Fruit fly (Drosophila melanogaster) whole organism, embryonic: Measurements from ENCODE around the gene Dad1.

Experiments used
- CG10366 ChIP-seq: fragments of 200-800 bp; sonication (Bioruptor generic); IDR thresholded peaks from 2 replicates; pipeline ENCODE4 v1.3.6; 2022; ENCODE audit warnings: missing biosample characterization, missing genetic modification characterization
- CG12104 ChIP-seq: fragments of 200-800 bp; sonication (Bioruptor generic); optimal IDR thresholded peaks from 3 replicates; lab custom pipeline; 2016; ENCODE audit warnings: missing biosample characterization, missing genetic modification characterization
- CG13424 ChIP-seq: fragments of 200-800 bp; sonication (Bioruptor generic); optimal IDR thresholded peaks from 2 replicates; lab custom pipeline; 2019; ENCODE audit warnings: missing biosample characterization, mild to moderate bottlenecking, missing genetic modification characterization, moderate library complexity
- CG14710 ChIP-seq: fragments of 200-800 bp; sonication (Bioruptor generic); optimal IDR thresholded peaks from 3 replicates; lab custom pipeline; 2019; ENCODE audit warnings: missing biosample characterization, mild to moderate bottlenecking, missing genetic modification characterization, moderate library complexity
- CG15696 ChIP-seq: fragments of 200-800 bp; sonication (Bioruptor generic); optimal IDR thresholded peaks from 2 replicates; lab custom pipeline; 2019; ENCODE audit warnings: missing biosample characterization, mild to moderate bottlenecking, missing genetic modification characterization, moderate library complexity
- CG1647 ChIP-seq: fragments of 200-800 bp; sonication (Bioruptor generic); optimal IDR thresholded peaks from 3 replicates; lab custom pipeline; 2016; ENCODE audit warnings: missing biosample characterization, missing genetic modification characterization
- CG16779 ChIP-seq: fragments of 200-800 bp; sonication (Bioruptor generic); IDR thresholded peaks from 2 replicates; pipeline ENCODE4 v1.3.6; 2022; ENCODE audit warnings: missing biosample characterization, missing genetic modification characterization
- CG17612 ChIP-seq: fragments of 200-800 bp; sonication (Bioruptor generic); IDR thresholded peaks from 2 replicates; pipeline ENCODE4 v1.3.6; 2022; ENCODE audit warnings: missing biosample characterization, missing genetic modification characterization
- CG17829 ChIP-seq: fragments of 200-800 bp; optimal IDR thresholded peaks from 2 replicates; lab custom pipeline; 2019; ENCODE audit warnings: missing biosample characterization, mild to moderate bottlenecking, missing genetic modification characterization, moderate library complexity
- CG33213 ChIP-seq: fragments of 200-800 bp; sonication (Bioruptor generic); optimal IDR thresholded peaks from 3 replicates; lab custom pipeline; 2016; ENCODE audit warnings: missing biosample characterization, missing genetic modification characterization
- CG33557 ChIP-seq: fragments of 200-800 bp; sonication (Bioruptor generic); optimal IDR thresholded peaks from 2 replicates; lab custom pipeline; 2019; ENCODE audit warnings: missing biosample characterization, mild to moderate bottlenecking, missing genetic modification characterization, moderate library complexity
- CG34376 ChIP-seq: fragments of 200-800 bp; sonication (Bioruptor generic); optimal IDR thresholded peaks from 2 replicates; lab custom pipeline; 2018; ENCODE audit warnings: missing biosample characterization, mild to moderate bottlenecking, missing genetic modification characterization
- CG3995 ChIP-seq: fragments of 200-800 bp; sonication (Bioruptor generic); optimal IDR thresholded peaks from 3 replicates; lab custom pipeline; 2016; ENCODE audit warnings: missing biosample characterization, missing genetic modification characterization
- CG4282 ChIP-seq: fragments of 200-800 bp; sonication (Bioruptor generic); optimal IDR thresholded peaks from 2 replicates; lab custom pipeline; 2016; ENCODE audit warnings: missing biosample characterization, missing genetic modification characterization
- CG4617 ChIP-seq: fragments of 200-800 bp; sonication (Bioruptor generic); optimal IDR thresholded peaks from 3 replicates; lab custom pipeline; 2016; ENCODE audit warnings: missing biosample characterization, missing genetic modification characterization, borderline replicate concordance
- CG4820 ChIP-seq: fragments of 200-800 bp; sonication (Bioruptor generic); optimal IDR thresholded peaks from 3 replicates; lab custom pipeline; 2016; ENCODE audit warnings: missing biosample characterization, missing genetic modification characterization
- CG4854 ChIP-seq: fragments of 200-800 bp; sonication (Bioruptor generic); optimal IDR thresholded peaks from 2 replicates; lab custom pipeline; 2016; ENCODE audit warnings: missing biosample characterization, missing genetic modification characterization, inconsistent platforms
- CG6791 ChIP-seq: fragments of 200-800 bp; sonication (Bioruptor generic); IDR thresholded peaks from 3 replicates; pipeline ENCODE4 v1.3.6; 2022; ENCODE audit warnings: missing biosample characterization, missing genetic modification characterization; ENCODE audit not compliant: partially characterized antibody
- CG7745 ChIP-seq: fragments of 200-800 bp; sonication (Bioruptor generic); optimal IDR thresholded peaks from 2 replicates; lab custom pipeline; 2018; ENCODE audit warnings: missing biosample characterization, mild to moderate bottlenecking, missing genetic modification characterization, moderate library complexity
- Doc2 ChIP-seq: fragments of 200-800 bp; sonication (Bioruptor generic); IDR thresholded peaks from 2 replicates; pipeline ENCODE4 v1.3.6; 2022; ENCODE audit warnings: missing biosample characterization, missing genetic modification characterization
- Drgx ChIP-seq: fragments of 200-800 bp; sonication (Bioruptor generic); IDR thresholded peaks from 2 replicates; pipeline ENCODE4 v1.3.6; 2022; ENCODE audit warnings: missing biosample characterization, missing genetic modification characterization
- E2f2 ChIP-seq: fragments of 200-800 bp; sonication (Bioruptor generic); IDR thresholded peaks from 2 replicates; pipeline ENCODE4 v1.3.6; 2022; ENCODE audit warnings: missing biosample characterization, missing genetic modification characterization
- GATAe ChIP-seq: fragments of 200-800 bp; sonication (Bioruptor generic); conservative IDR thresholded peaks from 2 replicates; pipeline ENCODE4 v1.3.6; 2022; ENCODE audit warnings: missing biosample characterization, missing genetic modification characterization
- HLH54F ChIP-seq: fragments of 200-800 bp; sonication (Bioruptor generic); optimal IDR thresholded peaks from 3 replicates; lab custom pipeline; 2016; ENCODE audit warnings: missing biosample characterization, missing genetic modification characterization
- HmgD ChIP-seq: fragments of 200-800 bp; sonication (Bioruptor generic); optimal IDR thresholded peaks from 3 replicates; lab custom pipeline; 2016; ENCODE audit warnings: missing biosample characterization, missing genetic modification characterization
- Hr39 ChIP-seq: fragments of >200 bp; optimal IDR thresholded peaks from 2 replicates; lab custom pipeline; 2017
- Mad ChIP-seq: fragments of 200-800 bp; sonication (Bioruptor generic); optimal IDR thresholded peaks from 2 replicates; lab custom pipeline; 2016; ENCODE audit warnings: missing biosample characterization, missing genetic modification characterization
- Med ChIP-seq: fragments of 200-800 bp; sonication (Bioruptor generic); peaks from one replicate; lab custom pipeline; 2016; ENCODE audit warnings: missing biosample characterization, missing genetic modification characterization, mild to moderate bottlenecking, inconsistent platforms, moderate library complexity
- NfI ChIP-seq: fragments of 200-800 bp; sonication (Bioruptor generic); optimal IDR thresholded peaks from 3 replicates; lab custom pipeline; 2018; ENCODE audit warnings: missing biosample characterization, mild to moderate bottlenecking, missing genetic modification characterization, moderate library complexity
- Rx ChIP-seq: fragments of 200-800 bp; sonication (Bioruptor generic); IDR thresholded peaks from 2 replicates; pipeline ENCODE4 v1.3.6; 2022; ENCODE audit warnings: missing biosample characterization, missing genetic modification characterization
- Sox100B ChIP-seq: fragments of 200-800 bp; sonication (Bioruptor generic); optimal IDR thresholded peaks from 3 replicates; lab custom pipeline; 2018; ENCODE audit warnings: missing biosample characterization, mild to moderate bottlenecking, missing genetic modification characterization
- TFAM ChIP-seq: fragments of 200-800 bp; sonication (Bioruptor generic); optimal IDR thresholded peaks from 2 replicates; lab custom pipeline; 2017; ENCODE audit warnings: missing biosample characterization, missing genetic modification characterization, inconsistent platforms
- Taf1 ChIP-seq: fragments of 200-800 bp; sonication (Bioruptor generic); IDR thresholded peaks from 2 replicates; pipeline ENCODE4 v1.3.6; 2022; ENCODE audit warnings: missing biosample characterization, missing genetic modification characterization
- ab ChIP-seq: fragments of 200-800 bp; sonication (Bioruptor generic); optimal IDR thresholded peaks from 2 replicates; lab custom pipeline; 2016; ENCODE audit warnings: missing biosample characterization, missing genetic modification characterization
- abd-A ChIP-seq: fragments of 200-800 bp; sonication (Bioruptor generic); optimal IDR thresholded peaks from 3 replicates; lab custom pipeline; 2019; ENCODE audit warnings: missing biosample characterization, mild to moderate bottlenecking, missing genetic modification characterization, moderate library complexity
- amos ChIP-seq: fragments of 200-800 bp; sonication (Bioruptor generic); IDR thresholded peaks from 2 replicates; pipeline ENCODE4 v1.3.6; 2022; ENCODE audit warnings: missing biosample characterization, missing genetic modification characterization; ENCODE audit not compliant: partially characterized antibody
- ash1 ChIP-seq: fragments of 200-800 bp; sonication (Bioruptor generic); optimal IDR thresholded peaks from 2 replicates; lab custom pipeline; 2018; ENCODE audit warnings: missing biosample characterization, mild to moderate bottlenecking, missing genetic modification characterization
- btn ChIP-seq: fragments of 200-800 bp; sonication (Bioruptor generic); optimal IDR thresholded peaks from 2 replicates; lab custom pipeline; 2016; ENCODE audit warnings: missing biosample characterization, missing genetic modification characterization
- croc ChIP-seq: fragments of 200-800 bp; sonication (Bioruptor generic); conservative IDR thresholded peaks from 3 replicates; pipeline ENCODE4 v1.3.6; 2022; ENCODE audit warnings: missing biosample characterization, missing genetic modification characterization
- dmrt99B ChIP-seq: fragments of 200-800 bp; sonication (Bioruptor generic); optimal IDR thresholded peaks from 2 replicates; lab custom pipeline; 2018; ENCODE audit warnings: missing biosample characterization, mild to moderate bottlenecking, missing genetic modification characterization, moderate library complexity
- h ChIP-seq: fragments of >200 bp; optimal IDR thresholded peaks from 2 replicates; lab custom pipeline; 2017
- ind ChIP-seq: fragments of 200-800 bp; sonication (Bioruptor generic); optimal IDR thresholded peaks from 3 replicates; lab custom pipeline; 2016; ENCODE audit warnings: missing biosample characterization, missing genetic modification characterization
- lilli ChIP-seq: fragments of 200-800 bp; sonication (Bioruptor generic); optimal IDR thresholded peaks from 3 replicates; lab custom pipeline; 2016; ENCODE audit warnings: missing biosample characterization, missing genetic modification characterization
- mam ChIP-seq: fragments of 200-800 bp; sonication (Bioruptor generic); optimal IDR thresholded peaks from 3 replicates; lab custom pipeline; 2016; ENCODE audit warnings: missing biosample characterization, missing genetic modification characterization
- pan ChIP-seq, 4 experiments: fragments of >200 bp in 3 of 4; fragments of 200-800 bp in 1 of 4; sonication (Bioruptor generic) in 1 of 4; optimal IDR thresholded peaks in 3 of 4; IDR thresholded peaks in 1 of 4; 2 replicates each; pipeline versions ENCODE4 v1.3.6 to Lab custom; 2017 to 2022; ENCODE audit warnings: missing biosample characterization in 2 of 4, missing genetic modification characterization in 2 of 4, mixed read lengths in 1 of 4
- peb ChIP-seq: fragments of 200-800 bp; sonication (Bioruptor generic); IDR thresholded peaks from 2 replicates; pipeline ENCODE4 v1.3.6; 2022; ENCODE audit warnings: missing biosample characterization, missing genetic modification characterization
- pros ChIP-seq: fragments of 200-800 bp; sonication (Bioruptor generic); optimal IDR thresholded peaks from 3 replicates; lab custom pipeline; 2019; ENCODE audit warnings: missing biosample characterization, mild to moderate bottlenecking, missing genetic modification characterization, moderate library complexity
- pum ChIP-seq: fragments of 200-800 bp; sonication (Bioruptor generic); optimal IDR thresholded peaks from 2 replicates; lab custom pipeline; 2016; ENCODE audit warnings: missing biosample characterization, missing genetic modification characterization
- toy ChIP-seq: fragments of 200-800 bp; sonication (Bioruptor generic); IDR thresholded peaks from 2 replicates; pipeline ENCODE4 v1.3.6; 2022; ENCODE audit warnings: missing biosample characterization, missing genetic modification characterization
- ttk ChIP-seq: fragments of 200-800 bp; sonication (Bioruptor generic); IDR thresholded peaks from 2 replicates; pipeline ENCODE4 v2.1.2; 2022; ENCODE audit warnings: missing biosample characterization, missing genetic modification characterization
- zen ChIP-seq: fragments of 200-800 bp; sonication (Bioruptor generic); optimal IDR thresholded peaks from 3 replicates; lab custom pipeline; 2018; ENCODE audit warnings: missing biosample characterization, mild to moderate bottlenecking, missing genetic modification characterization, moderate library complexity

Dad1 gene

dm6 chr2L:8376717-8377116 is 7.2 kb downstream of the Dad1 start, which contains the start of the genes CG13390 and CG17294 (continued):
- TF ChIP-seq ash1 (peak; percentile 98), CG7745 (tag; lab: Kevin White, UChicago) (peak; percentile 89), ind (GFP tag; lab: Kevin White, UChicago) (peak; percentile 99), CG17612 (GFP tag; lab: Robert Waterston, UW) (peak; percentile 99), CG4617 (peak; percentile 99), CG12104 (peak; percentile 99), CG1647 (GFP tag; lab: Kevin White, UChicago) (peak; percentile 95), CG17829 (tag; lab: Kevin White, UChicago) (peak; percentile 100), croc (GFP tag; lab: Robert Waterston, UW) (peak; percentile 99), ab (peak; percentile 76), CG4282 (GFP tag; lab: Kevin White, UChicago) (peak; percentile 81), amos (peak; percentile 73), CG10366 (GFP tag; lab: Robert Waterston, UW) (peak; percentile 99), mam (peak; percentile 97), Mad (GFP tag; lab: Kevin White, UChicago) (peak; percentile 96), pan (optimal IDR thresholded peaks at IDR 0.05; lab: Kevin White, UChicago) (no peak), pan (GFP tag; optimal IDR thresholded peaks at IDR 0.05 in 1 of 2, IDR thresholded peaks at IDR 0.05 in 1 of 2) (peak in 1 of 2 experiments; percentile 100), peb (GFP tag; lab: Robert Waterston, UW) (peak; percentile 98), btn (peak; percentile 8), CG34376 (GFP tag; lab: Kevin White, UChicago) (peak; percentile 100), Taf1 (GFP tag; lab: Robert Waterston, UW) (peak; percentile 99), Sox100B (peak; percentile 99), Rx (GFP tag; lab: Robert Waterston, UW) (peak; percentile 99), CG16779 (GFP tag; lab: Robert Waterston, UW) (peak; percentile 99), CG4820 (GFP tag; lab: Kevin White, UChicago) (peak; percentile 98), Hr39 (lab: Kevin White, UChicago) (no peak), CG15696 (tag; lab: Kevin White, UChicago) (peak; percentile 99), ttk (GFP tag; lab: Robert Waterston, UW) (peak; percentile 99), TFAM (GFP tag; lab: Kevin White, UChicago) (peak; percentile 91), h (lab: Kevin White, UChicago) (no peak), CG14710 (tag; lab: Kevin White, UChicago) (peak; percentile 98), lilli (peak; percentile 99), E2f2 (peak; percentile 92), CG13424 (peak; percentile 100), HmgD (GFP tag; lab: Kevin White, UChicago) (peak; percentile 10), CG4854 (GFP tag; lab: Kevin White, UChicago) (peak; percentile 97), zen (tag; lab: Kevin White, UChicago) (peak; percentile 99), dmrt99B (tag; lab: Kevin White, UChicago) (peak; percentile 100), abd-A (tag; lab: Kevin White, UChicago) (peak; percentile 98), CG6791 (GFP tag; lab: Robert Waterston, UW) (peak; percentile 64), Doc2 (GFP tag; lab: Robert Waterston, UW) (peak; percentile 98), CG33557 (GFP tag; lab: Kevin White, UChicago) (peak; percentile 99), pum (GFP tag; lab: Kevin White, UChicago) (peak; percentile 92), GATAe (GFP tag; lab: Robert Waterston, UW) (peak; percentile 99), toy (peak; percentile 99), Med (GFP tag; lab: Kevin White, UChicago) (peak; percentile 99), NfI (GFP tag; lab: Kevin White, UChicago) (peak; percentile 100), HLH54F (peak; percentile 95), Drgx (peak; percentile 100), CG3995 (peak; percentile 90), CG33213 (GFP tag; lab: Kevin White, UChicago) (peak; percentile 93), pros (GFP tag; lab: Kevin White, UChicago) (peak; percentile 89)
